Fruit fly (Drosophila melanogaster) whole organism, prepupa: ENCODE results near the gene CG1750.

ENCODE experiments used
- Blimp-1 ChIP-seq: fragments of 200-800 bp; sonication (Bioruptor generic); optimal IDR thresholded peaks from 3 replicates; lab custom pipeline; 2017; ENCODE audit warnings: missing biosample characterization, missing genetic modification characterization, mild to moderate bottlenecking, moderate library complexity, missing genetic modification reagents
- CG10631 ChIP-seq: fragments of 200-800 bp; sonication (Bioruptor generic); optimal IDR thresholded peaks from 2 replicates; lab custom pipeline; 2016; ENCODE audit warnings: missing biosample characterization, missing genetic modification characterization
- CG10669 ChIP-seq: fragments of 200-800 bp; sonication (Bioruptor generic); optimal IDR thresholded peaks from 3 replicates; lab custom pipeline; 2018; ENCODE audit warnings: missing biosample characterization, mild to moderate bottlenecking, missing genetic modification characterization, moderate library complexity
- CG11902 ChIP-seq: fragments of 200-800 bp; sonication (Bioruptor generic); optimal IDR thresholded peaks from 3 replicates; lab custom pipeline; 2016; ENCODE audit warnings: missing biosample characterization, missing genetic modification characterization
- CG15336 ChIP-seq: fragments of 200-800 bp; sonication (Bioruptor generic); IDR thresholded peaks from 2 replicates; pipeline ENCODE4 v1.3.6; 2022; ENCODE audit warnings: missing biosample characterization, missing genetic modification characterization
- CG16779 ChIP-seq: fragments of 200-800 bp; sonication (Bioruptor generic); optimal IDR thresholded peaks from 3 replicates; lab custom pipeline; 2017; ENCODE audit warnings: missing biosample characterization, mild to moderate bottlenecking, missing genetic modification characterization
- CG3032 ChIP-seq: fragments of 200-800 bp; optimal IDR thresholded peaks from 2 replicates; lab custom pipeline; 2019; ENCODE audit warnings: missing biosample characterization, mild to moderate bottlenecking, missing genetic modification characterization, moderate library complexity
- CG31627 ChIP-seq: fragments of 200-800 bp; sonication (Bioruptor generic); optimal IDR thresholded peaks from 3 replicates; lab custom pipeline; 2016; ENCODE audit warnings: missing biosample characterization, missing genetic modification characterization
- CG32006 ChIP-seq: fragments of 200-800 bp; sonication (Bioruptor generic); optimal IDR thresholded peaks from 3 replicates; lab custom pipeline; 2017; ENCODE audit warnings: missing biosample characterization, mild to moderate bottlenecking, missing genetic modification characterization
- CG34406 ChIP-seq: fragments of 200-800 bp; sonication (Bioruptor generic); optimal IDR thresholded peaks from 3 replicates; lab custom pipeline; 2016; ENCODE audit warnings: missing biosample characterization, missing genetic modification characterization
- CG3919 ChIP-seq: fragments of 200-800 bp; sonication (Bioruptor generic); optimal IDR thresholded peaks from 3 replicates; lab custom pipeline; 2016; ENCODE audit warnings: missing biosample characterization, missing genetic modification characterization
- CG4318 ChIP-seq: fragments of 200-800 bp; sonication (Bioruptor generic); optimal IDR thresholded peaks from 3 replicates; lab custom pipeline; 2017; ENCODE audit warnings: missing biosample characterization, mild to moderate bottlenecking, missing genetic modification characterization
- CG6163 ChIP-seq: fragments of 200-800 bp; sonication (Bioruptor generic); IDR thresholded peaks from 3 replicates; pipeline ENCODE4 v1.3.6; 2022; ENCODE audit warnings: missing biosample characterization, missing genetic modification characterization
- CG6276 ChIP-seq: fragments of 200-800 bp; sonication (Bioruptor generic); optimal IDR thresholded peaks from 2 replicates; lab custom pipeline; 2017; ENCODE audit warnings: missing biosample characterization, mild to moderate bottlenecking, missing genetic modification characterization
- CG6792 ChIP-seq: fragments of 200-800 bp; sonication (Bioruptor generic); optimal IDR thresholded peaks from 3 replicates; lab custom pipeline; 2016; ENCODE audit warnings: missing biosample characterization, missing genetic modification characterization
- CG6808 ChIP-seq: fragments of 200-800 bp; sonication (Bioruptor generic); optimal IDR thresholded peaks from 3 replicates; lab custom pipeline; 2017; ENCODE audit warnings: missing biosample characterization, missing genetic modification characterization, mild to moderate bottlenecking, moderate library complexity, missing genetic modification reagents
- CG7368 ChIP-seq: fragments of 200-800 bp; sonication (Bioruptor generic); optimal IDR thresholded peaks from 3 replicates; lab custom pipeline; 2016; ENCODE audit warnings: missing biosample characterization, missing genetic modification characterization
- CG8119 ChIP-seq: fragments of 200-800 bp; sonication (Bioruptor generic); IDR thresholded peaks from 3 replicates; pipeline ENCODE4 v1.3.6; 2022; ENCODE audit warnings: missing biosample characterization, missing genetic modification characterization
- CG8319 ChIP-seq: fragments of 200-800 bp; sonication (Bioruptor generic); optimal IDR thresholded peaks from 3 replicates; lab custom pipeline; 2016; ENCODE audit warnings: missing biosample characterization, missing genetic modification characterization
- CG8632 ChIP-seq: fragments of 200-800 bp; sonication (Bioruptor generic); optimal IDR thresholded peaks from 3 replicates; lab custom pipeline; 2016; ENCODE audit warnings: missing biosample characterization, missing genetic modification characterization
- Eip75B ChIP-seq: fragments of 200-800 bp; sonication (Bioruptor generic); optimal IDR thresholded peaks from 3 replicates; lab custom pipeline; 2016; ENCODE audit warnings: missing biosample characterization, missing genetic modification characterization
- Eip78C ChIP-seq: fragments of 200-800 bp; sonication (Bioruptor generic); peaks from one replicate; lab custom pipeline; 2016; ENCODE audit warnings: missing biosample characterization, missing genetic modification characterization
- Eip93F ChIP-seq: fragments of 200-800 bp; sonication (Bioruptor generic); optimal IDR thresholded peaks from 2 replicates; lab custom pipeline; 2016; ENCODE audit warnings: missing biosample characterization, mild to moderate bottlenecking, missing genetic modification characterization
- Ets96B ChIP-seq: fragments of 200-800 bp; optimal IDR thresholded peaks from 2 replicates; lab custom pipeline; 2019; ENCODE audit warnings: missing biosample characterization, mild to moderate bottlenecking, missing genetic modification characterization, moderate library complexity
- Gug ChIP-seq: fragments of 200-800 bp; sonication (Bioruptor generic); IDR thresholded peaks from 2 replicates; pipeline ENCODE4 v1.3.6; 2022; ENCODE audit warnings: missing biosample characterization, missing genetic modification characterization
- Hr38 ChIP-seq: sonication (Bioruptor generic); optimal IDR thresholded peaks from 2 replicates; lab custom pipeline; 2016; ENCODE audit warnings: missing biosample characterization, missing genetic modification characterization
- Hr39 ChIP-seq: fragments of 200-800 bp; sonication (Bioruptor generic); optimal IDR thresholded peaks from 2 replicates; lab custom pipeline; 2016; ENCODE audit warnings: missing biosample characterization, missing genetic modification characterization
- Hr4 ChIP-seq: fragments of 200-800 bp; sonication (Bioruptor generic); optimal IDR thresholded peaks from 3 replicates; lab custom pipeline; 2016; ENCODE audit warnings: missing biosample characterization, missing genetic modification characterization
- Met ChIP-seq: fragments of 200-800 bp; sonication (Bioruptor generic); optimal IDR thresholded peaks from 3 replicates; lab custom pipeline; 2016; ENCODE audit warnings: missing biosample characterization, missing genetic modification characterization
- OdsH ChIP-seq: fragments of 200-800 bp; sonication (Bioruptor generic); optimal IDR thresholded peaks from 3 replicates; lab custom pipeline; 2016; ENCODE audit warnings: missing biosample characterization, missing genetic modification characterization
- Smox ChIP-seq: fragments of 200-800 bp; sonication (Bioruptor generic); optimal IDR thresholded peaks from 3 replicates; lab custom pipeline; 2016; ENCODE audit warnings: missing biosample characterization, missing genetic modification characterization
- Sox14 ChIP-seq: fragments of 200-800 bp; sonication (Bioruptor generic); optimal IDR thresholded peaks from 3 replicates; lab custom pipeline; 2016; ENCODE audit warnings: missing biosample characterization, missing genetic modification characterization
- Sox15 ChIP-seq: fragments of 200-800 bp; sonication (Bioruptor generic); optimal IDR thresholded peaks from 3 replicates; lab custom pipeline; 2016; ENCODE audit warnings: missing biosample characterization, missing genetic modification characterization
- achi ChIP-seq: fragments of 200-800 bp; sonication (Bioruptor generic); optimal IDR thresholded peaks from 3 replicates; lab custom pipeline; 2016; ENCODE audit warnings: missing biosample characterization, missing genetic modification characterization
- acj6 ChIP-seq: fragments of 200-800 bp; sonication (Bioruptor generic); optimal IDR thresholded peaks from 3 replicates; lab custom pipeline; 2016; ENCODE audit warnings: missing biosample characterization, missing genetic modification characterization
- cyc ChIP-seq: fragments of 200-800 bp; sonication (Bioruptor generic); optimal IDR thresholded peaks from 3 replicates; lab custom pipeline; 2016; ENCODE audit warnings: missing biosample characterization, missing genetic modification characterization
- dac ChIP-seq: fragments of 200-800 bp; sonication (Bioruptor generic); optimal IDR thresholded peaks from 2 replicates; lab custom pipeline; 2017; ENCODE audit warnings: missing biosample characterization, mild to moderate bottlenecking, missing genetic modification characterization
- dsx ChIP-seq: fragments of 200-800 bp; optimal IDR thresholded peaks from 3 replicates; lab custom pipeline; 2019; ENCODE audit warnings: missing biosample characterization, mild to moderate bottlenecking, missing genetic modification characterization, moderate library complexity; ENCODE audit not compliant: poor library complexity, severe bottlenecking
- eg ChIP-seq: fragments of 200-800 bp; sonication (Bioruptor generic); IDR thresholded peaks from 3 replicates; pipeline ENCODE4 v1.3.6; 2022; ENCODE audit warnings: missing biosample characterization, missing genetic modification characterization
- esn ChIP-seq: fragments of 200-800 bp; sonication (Bioruptor generic); optimal IDR thresholded peaks from 2 replicates; lab custom pipeline; 2016; ENCODE audit warnings: missing biosample characterization, mild to moderate bottlenecking, missing genetic modification characterization, moderate library complexity
- fd85E ChIP-seq: fragments of 200-800 bp; sonication (Bioruptor generic); optimal IDR thresholded peaks from 3 replicates; lab custom pipeline; 2016; ENCODE audit warnings: missing biosample characterization, missing genetic modification characterization
- fkh ChIP-seq: fragments of 200-800 bp; sonication (Bioruptor generic); optimal IDR thresholded peaks from 3 replicates; lab custom pipeline; 2017; ENCODE audit warnings: missing biosample characterization, mild to moderate bottlenecking, missing genetic modification characterization, moderate library complexity
- lz ChIP-seq: fragments of 200-800 bp; sonication (Bioruptor generic); optimal IDR thresholded peaks from 3 replicates; lab custom pipeline; 2016; ENCODE audit warnings: missing biosample characterization, missing genetic modification characterization
- pdm3 ChIP-seq: fragments of 200-800 bp; sonication (Bioruptor generic); optimal IDR thresholded peaks from 3 replicates; lab custom pipeline; 2016; ENCODE audit warnings: missing biosample characterization, missing genetic modification characterization
- salr ChIP-seq, 2 experiments: fragments of 200-800 bp; sonication (Bioruptor generic); optimal IDR thresholded peaks; 3 replicates each; lab custom pipeline; 2016 to 2018; ENCODE audit warnings: missing biosample characterization in 2 of 2, missing genetic modification characterization in 2 of 2, mild to moderate bottlenecking in 1 of 2
- spab ChIP-seq: fragments of 200-800 bp; sonication (Bioruptor generic); optimal IDR thresholded peaks from 2 replicates; lab custom pipeline; 2017; ENCODE audit warnings: missing biosample characterization, mild to moderate bottlenecking, missing genetic modification characterization, missing genetic modification reagents
- svp ChIP-seq: fragments of 200-800 bp; sonication (Bioruptor generic); peaks from one replicate; lab custom pipeline; 2016; ENCODE audit warnings: missing biosample characterization, missing genetic modification characterization
- topi ChIP-seq: fragments of 200-800 bp; sonication (Bioruptor generic); optimal IDR thresholded peaks from 3 replicates; lab custom pipeline; 2016; ENCODE audit warnings: missing biosample characterization, missing genetic modification characterization
- vri ChIP-seq: fragments of 200-800 bp; sonication (Bioruptor generic); optimal IDR thresholded peaks from 3 replicates; lab custom pipeline; 2016; ENCODE audit warnings: missing biosample characterization, mild to moderate bottlenecking, missing genetic modification characterization

The CG1750 gene

dm6 chr3R:31290195-31290594 lies 35.5 kb upstream of the CG1750 start (continued):
- no peak for TF ChIP-seq Hr39 (GFP tag; lab: Kevin White, UChicago)
- no peak for TF ChIP-seq Eip75B (GFP tag; lab: Kevin White, UChicago)
- TF ChIP-seq dsx (GFP tag; lab: Kevin White, UChicago) = no peak
- TF ChIP-seq CG4318 (GFP tag; lab: Kevin White, UChicago) = peak; percentile 12
- no peak for TF ChIP-seq CG6808 (GFP tag; lab: Kevin White, UChicago)
- TF ChIP-seq fkh = no peak
- no peak for TF ChIP-seq topi (GFP tag; lab: Kevin White, UChicago)
- peak in 1 of 2 experiments; percentile 40 for TF ChIP-seq salr (GFP tag; optimal IDR thresholded peaks at IDR 0.05; lab: Kevin White, UChicago)
- TF ChIP-seq CG34406 (GFP tag; lab: Kevin White, UChicago) = no peak
- peak; percentile 34 for TF ChIP-seq CG6276 (GFP tag; lab: Kevin White, UChicago)
- no peak for TF ChIP-seq fd85E (GFP tag; lab: Kevin White, UChicago)
- no peak for TF ChIP-seq vri
- no peak for TF ChIP-seq CG10669 (GFP tag; lab: Kevin White, UChicago)
- TF ChIP-seq Sox14 (GFP tag; lab: Kevin White, UChicago) = peak; percentile 18

- TF ChIP-seq CG16779 (tag; lab: Kevin White, UChicago) (no peak), dac (no peak), CG6276 (GFP tag; lab: Kevin White, UChicago) (no peak), Eip75B (GFP tag; lab: Kevin White, UChicago) (peak; percentile 36), achi (GFP tag; lab: Kevin White, UChicago) (peak; percentile 19), cyc (peak; percentile 15), Met (GFP tag; lab: Kevin White, UChicago) (peak; percentile 51), Hr38 (GFP tag; lab: Kevin White, UChicago) (no peak), pdm3 (GFP tag; lab: Kevin White, UChicago) (peak; percentile 36), Ets96B (tag; lab: Kevin White, UChicago) (peak; percentile 33), CG31627 (GFP tag; lab: Kevin White, UChicago) (peak; percentile 12), CG8319 (peak; percentile 13), Hr4 (GFP tag; lab: Kevin White, UChicago) (peak; percentile 33), CG34406 (GFP tag; lab: Kevin White, UChicago) (peak; percentile 21), Sox14 (GFP tag; lab: Kevin White, UChicago) (peak; percentile 32), spab (GFP tag; lab: Kevin White, UChicago) (no peak), CG10631 (GFP tag; lab: Kevin White, UChicago) (peak; percentile 52), dsx (GFP tag; lab: Kevin White, UChicago) (no peak), CG8632 (GFP tag; lab: Kevin White, UChicago) (peak; percentile 24), OdsH (GFP tag; lab: Kevin White, UChicago) (peak; percentile 31), Eip78C (GFP tag; lab: Kevin White, UChicago) (peak; percentile 83), CG11902 (peak; percentile 18), CG6163 (peak; percentile 25; the same call in 1 of the 3 replicates), lz (peak; percentile 22), vri (no peak), CG15336 (GFP tag; lab: Robert Waterston, UW) (peak; percentile 28; the same call in 1 of the 2 replicates), Hr39 (GFP tag; lab: Kevin White, UChicago) (peak; percentile 42), esn (GFP tag; lab: Kevin White, UChicago) (peak; percentile 42), CG3032 (tag; lab: Kevin White, UChicago) (peak; percentile 11), Smox (peak; percentile 27), CG7368 (GFP tag; lab: Kevin White, UChicago) (peak; percentile 16), CG10669 (GFP tag; lab: Kevin White, UChicago) (peak; percentile 15), CG32006 (peak; percentile 30), CG3919 (GFP tag; lab: Kevin White, UChicago) (peak; percentile 60), Blimp-1 (GFP tag; lab: Kevin White, UChicago) (no peak), Eip93F (no peak), svp (GFP tag; lab: Kevin White, UChicago) (peak; percentile 70), Gug (GFP tag; lab: Robert Waterston, UW) (peak; percentile 32; the same call in 1 of the 2 replicates), CG8119 (GFP tag; lab: Robert Waterston, UW) (peak; percentile 39; the same call in 1 of the 3 replicates), CG6792 (GFP tag; lab: Kevin White, UChicago) (peak; percentile 28), Sox15 (GFP tag; lab: Kevin White, UChicago) (peak; percentile 11), acj6 (GFP tag; lab: Kevin White, UChicago) (peak; percentile 38), topi (GFP tag; lab: Kevin White, UChicago) (peak; percentile 39), eg (GFP tag; lab: Robert Waterston, UW) (peak; percentile 29; the same call in 1 of the 3 replicates)
Observed at dm6 chr3R:31287522-31287921, 32.8 kb upstream of the CG1750 start.
